Worm (Caenorhabditis elegans) whole organism, mixed stage, embryonic: Measurements from ENCODE around the gene C15B12.3.
A peak's percentile ranks its signal among the peaks of the same experiment; 100 is the strongest.

ENCODE experiments used
- bed-3 ChIP-seq: fragments of 200-800 bp; sonication (Bioruptor generic); optimal IDR thresholded peaks from 3 replicates; lab custom pipeline; 2018; ENCODE audit warnings: mild to moderate bottlenecking, missing genetic modification characterization, moderate library complexity, missing compliant biosample characterization
- blmp-1 ChIP-seq: fragments of 150-350 bp; optimal IDR thresholded peaks from 2 replicates; lab custom pipeline; 2014; ENCODE audit warnings: missing biosample characterization, missing genetic modification characterization
- ceh-83 ChIP-seq: fragments of 200-800 bp; sonication (Bioruptor generic); optimal IDR thresholded peaks from 2 replicates; lab custom pipeline; 2018; ENCODE audit warnings: mild to moderate bottlenecking, missing genetic modification characterization, missing compliant biosample characterization
- ces-1 ChIP-seq: fragments of 150-350 bp; optimal IDR thresholded peaks from 2 replicates; lab custom pipeline; 2014; ENCODE audit warnings: missing biosample characterization, missing genetic modification reagents, missing genetic modification characterization
- cnd-1 ChIP-seq: fragments of 200-800 bp; sonication (Bioruptor generic); optimal IDR thresholded peaks from 2 replicates; lab custom pipeline; 2018; ENCODE audit warnings: mild to moderate bottlenecking, missing genetic modification characterization, missing compliant biosample characterization
- elt-1 ChIP-seq: sonication (generic microtip); optimal IDR thresholded peaks from 2 replicates; lab custom pipeline; 2017; ENCODE audit warnings: missing genetic modification characterization, mild to moderate bottlenecking, missing compliant biosample characterization, antibody characterized with exemption, moderate library complexity, borderline replicate concordance; ENCODE audit not compliant: insufficient read depth
- elt-3 ChIP-seq: fragments of 150-350 bp; optimal IDR thresholded peaks from 2 replicates; lab custom pipeline; 2014; ENCODE audit warnings: missing biosample characterization, missing genetic modification characterization
- ham-2 ChIP-seq: fragments of 200-800 bp; sonication (Bioruptor generic); optimal IDR thresholded peaks from 2 replicates; lab custom pipeline; 2018; ENCODE audit warnings: mild to moderate bottlenecking, missing genetic modification characterization, missing compliant biosample characterization
- hlh-1 ChIP-seq: fragments of 150-350 bp; optimal IDR thresholded peaks from 2 replicates; lab custom pipeline; 2014; ENCODE audit warnings: missing biosample characterization, missing genetic modification reagents, missing genetic modification characterization
- lin-13 ChIP-seq: fragments of 150-350 bp; optimal IDR thresholded peaks from 2 replicates; lab custom pipeline; 2014; ENCODE audit warnings: missing biosample characterization, missing genetic modification characterization
- lin-32 ChIP-seq: fragments of 200-800 bp; sonication (Bioruptor generic); optimal IDR thresholded peaks from 2 replicates; lab custom pipeline; 2018; ENCODE audit warnings: mild to moderate bottlenecking, missing genetic modification characterization, missing compliant biosample characterization
- lsy-2 ChIP-seq: fragments of 150-350 bp; optimal IDR thresholded peaks from 2 replicates; lab custom pipeline; 2014; ENCODE audit warnings: missing biosample characterization, missing genetic modification characterization
- mab-5 ChIP-seq: fragments of 150-350 bp; optimal IDR thresholded peaks from 2 replicates; lab custom pipeline; 2014; ENCODE audit warnings: missing biosample characterization, missing genetic modification characterization
- mep-1 ChIP-seq: fragments of 150-350 bp; optimal IDR thresholded peaks from 2 replicates; lab custom pipeline; 2017; ENCODE audit warnings: missing biosample characterization, missing genetic modification reagents, missing genetic modification characterization, inconsistent platforms
- mls-2 ChIP-seq: sonication (generic microtip); optimal IDR thresholded peaks from 2 replicates; lab custom pipeline; 2016; ENCODE audit warnings: mild to moderate bottlenecking, missing genetic modification characterization, moderate library complexity, missing compliant biosample characterization
- nhr-12 ChIP-seq: fragments of 150-350 bp; optimal IDR thresholded peaks from 2 replicates; lab custom pipeline; 2014; ENCODE audit warnings: missing biosample characterization, missing genetic modification characterization
- nhr-237 ChIP-seq: fragments of 150-350 bp; optimal IDR thresholded peaks from 2 replicates; lab custom pipeline; 2014; ENCODE audit warnings: missing biosample characterization, missing genetic modification characterization
- nhr-28 ChIP-seq: fragments of 150-350 bp; optimal IDR thresholded peaks from 2 replicates; lab custom pipeline; 2014; ENCODE audit warnings: missing biosample characterization, missing genetic modification characterization
- nhr-76 ChIP-seq: sonication (generic microtip); optimal IDR thresholded peaks from 2 replicates; lab custom pipeline; 2017; ENCODE audit warnings: missing biosample characterization, missing genetic modification characterization
- pha-4 ChIP-seq: fragments of 150-350 bp; optimal IDR thresholded peaks from 2 replicates; lab custom pipeline; 2018; ENCODE audit warnings: missing biosample characterization, missing genetic modification reagents, missing genetic modification characterization
- sem-2 ChIP-seq: fragments of 200-800 bp; sonication (Bioruptor generic); optimal IDR thresholded peaks from 2 replicates; lab custom pipeline; 2018; ENCODE audit warnings: mild to moderate bottlenecking, missing genetic modification characterization, missing compliant biosample characterization
- snpc-4 ChIP-seq: fragments of 150-350 bp; optimal IDR thresholded peaks from 2 replicates; lab custom pipeline; 2014; ENCODE audit warnings: missing biosample characterization, missing genetic modification characterization
- tbx-8 ChIP-seq: fragments of 200-800 bp; sonication (Bioruptor generic); optimal IDR thresholded peaks from 2 replicates; lab custom pipeline; 2018; ENCODE audit warnings: mild to moderate bottlenecking, missing genetic modification characterization, moderate library complexity, missing compliant biosample characterization
- unc-120 ChIP-seq: sonication (generic microtip); optimal IDR thresholded peaks from 2 replicates; lab custom pipeline; 2017; ENCODE audit warnings: missing genetic modification characterization, missing compliant biosample characterization; ENCODE audit not compliant: poor library complexity, severe bottlenecking
- unc-39 ChIP-seq: fragments of 150-350 bp; optimal IDR thresholded peaks from 2 replicates; lab custom pipeline; 2014; ENCODE audit warnings: missing biosample characterization, missing genetic modification characterization
- unc-62 ChIP-seq: fragments of 150-350 bp; optimal IDR thresholded peaks from 2 replicates; lab custom pipeline; 2014; ENCODE audit warnings: missing biosample characterization, missing genetic modification reagents, missing genetic modification characterization
- zip-8 ChIP-seq: fragments of 150-350 bp; optimal IDR thresholded peaks from 2 replicates; lab custom pipeline; 2014; ENCODE audit warnings: missing biosample characterization, missing genetic modification characterization
- ztf-11 ChIP-seq: fragments of 150-350 bp; optimal IDR thresholded peaks from 2 replicates; lab custom pipeline; 2014; ENCODE audit warnings: missing biosample characterization, missing genetic modification characterization

C15B12.3 gene

DNA sequence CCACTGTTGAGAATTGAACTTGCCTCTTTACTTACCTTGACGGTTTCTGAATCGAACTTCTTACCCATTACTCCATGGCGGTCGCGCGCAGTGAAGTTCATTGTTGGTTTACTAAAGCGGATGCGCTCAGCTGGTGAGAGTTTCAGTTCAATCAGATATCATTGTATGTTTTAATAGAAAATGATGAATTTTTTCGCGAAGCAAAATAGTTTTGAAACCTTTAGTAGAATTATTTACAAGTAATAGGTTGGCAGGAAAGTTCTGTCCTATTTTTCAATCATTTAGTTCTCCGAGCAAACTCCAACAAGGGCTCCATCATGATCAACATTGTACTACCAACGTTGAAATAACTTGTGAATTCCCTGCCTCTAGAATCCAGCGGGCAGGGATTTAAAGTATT is at the start of gene C15B12.3:
TSS of gene C15B12.3 (minus strand) at position 101 of the 400 bp plus-strand sequence.
- no peak for TF ChIP-seq hlh-1 (tag; lab: Kevin White, UChicago)
- TF ChIP-seq mab-5 (tag; lab: Kevin White, UChicago), result no peak
- TF ChIP-seq sem-2 (GFP tag; lab: Kevin White, UChicago), result no peak
- no peak for TF ChIP-seq nhr-12 (tag; lab: Kevin White, UChicago)
- TF ChIP-seq zip-8 (tag; lab: Kevin White, UChicago), result no peak

ce11 chrX:6515267-6515666 is 47.9 kb upstream of the C15B12.3 start:
- TF ChIP-seq elt-3 (tag; lab: Kevin White, UChicago), result no peak
- no peak for TF ChIP-seq zip-8 (tag; lab: Kevin White, UChicago)
- TF ChIP-seq blmp-1 (tag; lab: Kevin White, UChicago), result peak; percentile 90
- no peak for TF ChIP-seq mab-5 (tag; lab: Kevin White, UChicago)
- TF ChIP-seq ces-1, result no peak
- no peak for TF ChIP-seq hlh-1 (tag; lab: Kevin White, UChicago)
- TF ChIP-seq bed-3 (GFP tag; lab: Kevin White, UChicago), result no peak
- TF ChIP-seq unc-39 (tag; lab: Kevin White, UChicago), result no peak
- no peak for TF ChIP-seq nhr-237 (tag; lab: Kevin White, UChicago)
- TF ChIP-seq ham-2, result peak; percentile 61
- no peak for TF ChIP-seq pha-4 (tag; lab: Kevin White, UChicago)
- no peak for TF ChIP-seq unc-120
- no peak for TF ChIP-seq nhr-76 (tag; lab: Kevin White, UChicago)
- TF ChIP-seq ztf-11 (tag; lab: Kevin White, UChicago), result no peak

DNA sequence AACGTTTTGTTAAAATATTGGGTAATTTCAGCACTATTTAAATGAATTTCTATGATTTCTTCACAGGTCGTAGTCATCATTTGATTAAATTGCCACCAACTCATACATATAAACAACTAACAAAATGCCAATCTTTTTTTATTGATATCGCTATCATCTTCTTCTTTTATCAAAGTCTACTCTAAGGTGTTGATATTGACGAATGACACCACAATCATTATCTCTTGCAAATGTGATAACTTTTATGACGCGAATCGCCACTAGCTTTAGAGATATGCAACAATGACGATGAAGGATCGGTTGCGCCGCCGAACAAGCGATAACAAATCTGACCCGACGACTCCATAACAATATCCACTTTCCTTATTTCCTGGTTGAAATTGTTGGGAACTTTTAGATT is 47.1 kb upstream of the C15B12.3 start:
- TF ChIP-seq elt-3 (tag; lab: Kevin White, UChicago), result peak; percentile 65
- no peak for TF ChIP-seq pha-4 (tag; lab: Kevin White, UChicago)

ce11 chrX:6511985-6512384 is 44.6 kb upstream of the C15B12.3 start, which contains the start of gene ttr-35:
ttr-35 (plus strand) TSS chrX:6512285.
- TF ChIP-seq nhr-12 (tag; lab: Kevin White, UChicago) (no peak), ces-1 (no peak), unc-120 (no peak), mep-1 (tag; lab: Kevin White, UChicago) (no peak)

- TF ChIP-seq lin-32 (GFP tag; lab: Kevin White, UChicago) (no peak), unc-39 (tag; lab: Kevin White, UChicago) (no peak), hlh-1 (tag; lab: Kevin White, UChicago) (no peak), ztf-11 (tag; lab: Kevin White, UChicago) (no peak), elt-1 (tag; lab: Kevin White, UChicago) (no peak), snpc-4 (tag; lab: Kevin White, UChicago) (no peak), nhr-237 (tag; lab: Kevin White, UChicago) (no peak), mls-2 (tag; lab: Kevin White, UChicago) (no peak), ceh-83 (GFP tag; lab: Kevin White, UChicago) (no peak), mep-1 (tag; lab: Kevin White, UChicago) (no peak), nhr-28 (tag; lab: Kevin White, UChicago) (no peak), lin-13 (tag; lab: Kevin White, UChicago) (no peak), tbx-8 (GFP tag; lab: Kevin White, UChicago) (no peak), unc-62 (no peak)
These were observed 43.3 kb upstream of the C15B12.3 start, which contains the start of gene ttr-36 for ce11 chrX:6510627-6511026. ttr-36 (plus strand) TSS chrX:6510927.

- TF ChIP-seq zip-8 (tag; lab: Kevin White, UChicago) (no peak), unc-120 (peak; percentile 73), unc-62 (peak; percentile 69), lsy-2 (tag; lab: Kevin White, UChicago) (no peak), cnd-1 (tag; lab: Kevin White, UChicago) (no peak), hlh-1 (tag; lab: Kevin White, UChicago) (peak; percentile 98)
These were observed 42.5 kb upstream of the C15B12.3 start for ce11 chrX:6509813-6510212.
